Fruit fly (Drosophila melanogaster): ENCODE data around the gene CG3345.

The CG3345 gene

DNA sequence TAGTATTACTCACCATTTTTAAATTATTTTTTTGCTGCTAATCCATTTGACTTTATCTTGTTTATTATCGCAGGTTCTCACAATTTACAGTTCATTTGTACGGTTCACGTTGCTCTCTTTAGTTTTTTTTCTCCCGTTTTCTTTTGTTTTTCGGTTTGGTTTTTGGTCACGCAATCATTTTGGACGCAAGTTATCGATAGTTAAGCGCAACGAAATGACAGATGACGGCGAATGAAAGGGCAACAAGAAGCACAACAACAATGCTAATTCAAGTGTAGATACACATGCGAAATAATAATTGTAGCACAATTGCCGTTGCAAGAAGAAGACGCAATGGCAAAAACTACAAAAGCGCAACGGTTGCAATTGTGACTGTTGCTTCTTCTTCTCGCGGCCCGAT lies 20.3 kb upstream of the CG3345 start (continued):
- TF ChIP-seq CG18476 (GFP tag; optimal IDR thresholded peaks at IDR 0.05) (no peak), wor (GFP tag; IDR thresholded peaks at IDR 0.05) (no peak), CG10462 (GFP tag; optimal IDR thresholded peaks at IDR 0.05) (no peak), CG31441 (GFP tag; IDR thresholded peaks at IDR 0.05) (no peak), eve (GFP tag; optimal IDR thresholded peaks at IDR 0.05) (peak in 1 of 2 experiments; percentile 21)

- TF ChIP-seq CG17328 (GFP tag; IDR thresholded peaks at IDR 0.05), result 0 out of 2 replicates have a peak, but pooled peaks have one; percentile 22
- peak; percentile 82 for TF ChIP-seq zen2 (GFP tag; IDR thresholded peaks at IDR 0.05; ENCODE audit: partially characterized antibody)
- TF ChIP-seq CG17385 (GFP tag; optimal IDR thresholded peaks at IDR 0.05), result peak; percentile 97
- peak; percentile 18 for TF ChIP-seq Fer1 (GFP tag; optimal IDR thresholded peaks at IDR 0.05)
- no peak for TF ChIP-seq CG2678 (tag; optimal IDR thresholded peaks at IDR 0.05)
- TF ChIP-seq toy (GFP tag; IDR thresholded peaks at IDR 0.05), result no peak
- TF ChIP-seq CG1602 (GFP tag; optimal IDR thresholded peaks at IDR 0.05), result no peak
- no peak for TF ChIP-seq CG18011 (GFP tag; optimal IDR thresholded peaks at IDR 0.05)
- TF ChIP-seq Six4 (GFP tag; optimal IDR thresholded peaks at IDR 0.05), result no peak
- no peak for TF ChIP-seq gt (GFP tag; IDR thresholded peaks at IDR 0.05)
- no peak for TF ChIP-seq fd102C (GFP tag; optimal IDR thresholded peaks at IDR 0.05)
- TF ChIP-seq CG9215 (GFP tag; IDR thresholded peaks at IDR 0.05), result no peak
- TF ChIP-seq CG15601 (tag; optimal IDR thresholded peaks at IDR 0.05), result peak; percentile 0
- TF ChIP-seq CG1233 (GFP tag; optimal IDR thresholded peaks at IDR 0.05), result no peak
- no peak for TF ChIP-seq pan (optimal IDR thresholded peaks at IDR 0.05)
- peak in 1 of 2 experiments; percentile 43 for TF ChIP-seq pan (GFP tag; optimal IDR thresholded peaks at IDR 0.05 in 1 of 2, IDR thresholded peaks at IDR 0.05 in 1 of 2)
- TF ChIP-seq stwl (tag; optimal IDR thresholded peaks at IDR 0.05), result no peak
- no peak for TF ChIP-seq tna (GFP tag; IDR thresholded peaks at IDR 0.05; ENCODE audit: partially characterized antibody)
- TF ChIP-seq al (GFP tag; IDR thresholded peaks at IDR 0.05), result no peak
- peak in 1 of 2 experiments; percentile 48 for TF ChIP-seq eve (GFP tag; optimal IDR thresholded peaks at IDR 0.05)
- no peak for TF ChIP-seq CG9609 (GFP tag; optimal IDR thresholded peaks at IDR 0.05)
- TF ChIP-seq bsh (GFP tag; optimal IDR thresholded peaks at IDR 0.05), result peak; percentile 23 to 44
- TF ChIP-seq cwo (GFP tag; optimal IDR thresholded peaks at IDR 0.05), result peak; percentile 84
- TF ChIP-seq Gug (GFP tag; IDR thresholded peaks at IDR 0.05), result 0 out of 4 replicates have a peak, but pooled peaks have one; percentile 19
- TF ChIP-seq CG13424 (tag; optimal IDR thresholded peaks at IDR 0.05), result no peak
- TF ChIP-seq Poxn (GFP tag; IDR thresholded peaks at IDR 0.05), result no peak
- TF ChIP-seq Dp (GFP tag; optimal IDR thresholded peaks at IDR 0.05), result no peak
- no peak for TF ChIP-seq CG30020 (tag; optimal IDR thresholded peaks at IDR 0.05)
- TF ChIP-seq jing (GFP tag; optimal IDR thresholded peaks at IDR 0.05), result no peak
- TF ChIP-seq eyg (GFP tag; optimal IDR thresholded peaks at IDR 0.05), result no peak
- peak; percentile 60 for TF ChIP-seq sd (tag; optimal IDR thresholded peaks at IDR 0.05)
- no peak for TF ChIP-seq B-H1 (GFP tag; IDR thresholded peaks at IDR 0.05)
- peak; percentile 62 for TF ChIP-seq Drgx (GFP tag; IDR thresholded peaks at IDR 0.05)
- no peak for TF ChIP-seq CG12071 (GFP tag; optimal IDR thresholded peaks at IDR 0.05)
- TF ChIP-seq Dip2 (GFP tag; IDR thresholded peaks at IDR 0.05), result no peak
- TF ChIP-seq Bteb2 (GFP tag; optimal IDR thresholded peaks at IDR 0.05), result no peak
- no peak for TF ChIP-seq Kr (GFP tag; optimal IDR thresholded peaks at IDR 0.05)
- TF ChIP-seq Scr (GFP tag; IDR thresholded peaks at IDR 0.05; ENCODE audit: partially characterized antibody), result no peak
- peak; percentile 25 for TF ChIP-seq Nf-YC (tag; optimal IDR thresholded peaks at IDR 0.05)
- TF ChIP-seq bowl (GFP tag; IDR thresholded peaks at IDR 0.05), result no peak
- no peak for TF ChIP-seq hkb (optimal IDR thresholded peaks at IDR 0.05)
- no peak for TF ChIP-seq hkb (GFP tag; IDR thresholded peaks at IDR 0.05)
- peak; percentile 28 for TF ChIP-seq CG10543 (GFP tag; optimal IDR thresholded peaks at IDR 0.05)
- TF ChIP-seq Spps (tag; optimal IDR thresholded peaks at IDR 0.05), result no peak
Observed at dm6 chr2L:249048-249825, 19.7 kb upstream of the CG3345 start.
